Worm (Caenorhabditis elegans): ENCODE measurements around the gene best-23.

The best-23 gene

ce11 chrII:7887295-7887694 is 20.1 kb downstream of the best-23 start (continued):
- TF ChIP-seq ztf-11 (tag; optimal IDR thresholded peaks at IDR 0.05) (no peak), lin-38 (GFP tag; IDR thresholded peaks at IDR 0.05) (no peak), dmd-9 (GFP tag; IDR thresholded peaks at IDR 0.05) (no peak), pqm-1 (tag; optimal IDR thresholded peaks at IDR 0.05) (no peak), lir-3 (tag; optimal IDR thresholded peaks at IDR 0.05) (no peak), fos-1 (tag; optimal IDR thresholded peaks at IDR 0.05) (no peak), nhr-42 (GFP tag; IDR thresholded peaks at IDR 0.05) (no peak), nhr-11 (tag; optimal IDR thresholded peaks at IDR 0.05) (peak; percentile 95), gei-8 (GFP tag; optimal IDR thresholded peaks at IDR 0.05) (no peak), mdt-29 (GFP tag; IDR thresholded peaks at IDR 0.05) (no peak), nhr-237 (tag; optimal IDR thresholded peaks at IDR 0.05) (no peak), T26A8.4 (GFP tag; IDR thresholded peaks at IDR 0.05) (no peak), F44E2.7 (GFP tag; IDR thresholded peaks at IDR 0.05) (no peak), sdz-12 (GFP tag; optimal IDR thresholded peaks at IDR 0.05) (no peak), lsy-2 (tag; optimal IDR thresholded peaks at IDR 0.05) (peak; percentile 41 to 66), zip-2 (tag; optimal IDR thresholded peaks at IDR 0.05) (no peak), nhr-111 (GFP tag; optimal IDR thresholded peaks at IDR 0.05) (no peak), F10B5.3 (tag; optimal IDR thresholded peaks at IDR 0.05) (no peak), nhr-41 (GFP tag; IDR thresholded peaks at IDR 0.05) (no peak), aly-2 (tag; optimal IDR thresholded peaks at IDR 0.05) (no peak), ceh-62 (tag; optimal IDR thresholded peaks at IDR 0.05) (no peak), nhr-25 (tag; optimal IDR thresholded peaks at IDR 0.05; ENCODE audit: borderline replicate concordance, insufficient read depth) (peak; percentile 37), nhr-76 (tag; optimal IDR thresholded peaks at IDR 0.05) (no peak), zfp-2 (tag; optimal IDR thresholded peaks at IDR 0.05) (no peak), madf-5 (GFP tag; IDR thresholded peaks at IDR 0.05) (no peak), ZK337.2 (GFP tag; IDR thresholded peaks at IDR 0.05) (no peak), attf-4 (tag; optimal IDR thresholded peaks at IDR 0.05) (no peak), dpl-1 (GFP tag; optimal IDR thresholded peaks at IDR 0.05) (no peak), Y75B8A.6 (GFP tag; IDR thresholded peaks at IDR 0.05) (no peak), madf-9 (GFP tag; conservative IDR thresholded peaks at IDR 0.05) (no peak), vab-7 (GFP tag; IDR thresholded peaks at IDR 0.05) (no peak), mes-2 (tag; optimal IDR thresholded peaks at IDR 0.05; ENCODE audit: poor library complexity, severe bottlenecking) (peak; percentile 8), F49E8.2 (tag; optimal IDR thresholded peaks at IDR 0.05; ENCODE audit: borderline replicate concordance) (no peak), Y105C5A.15 (GFP tag; IDR thresholded peaks at IDR 0.05) (no peak), T20F7.1 (GFP tag; optimal IDR thresholded peaks at IDR 0.05) (no peak), dmd-6 (GFP tag; IDR thresholded peaks at IDR 0.05) (no peak; the same call in 1 of the 2 replicates), ZK546.5 (tag; optimal IDR thresholded peaks at IDR 0.05) (no peak), lin-1 (GFP tag; IDR thresholded peaks at IDR 0.05) (no peak), hmg-1.1 (GFP tag; IDR thresholded peaks at IDR 0.05) (peak; percentile 54; the same call in 1 of the 2 replicates), mdl-1 (tag; optimal IDR thresholded peaks at IDR 0.05) (peak in 1 of 2 experiments; percentile 63), D1046.2 (GFP tag; IDR thresholded peaks at IDR 0.05) (no peak), snpc-1.2 (GFP tag; IDR thresholded peaks at IDR 0.05) (no peak), zip-11 (GFP tag; IDR thresholded peaks at IDR 0.05) (no peak), mxl-2 (GFP tag; conservative IDR thresholded peaks at IDR 0.05) (no peak), nhr-6 (tag; optimal IDR thresholded peaks at IDR 0.05) (no peak), php-3 (GFP tag; IDR thresholded peaks at IDR 0.05) (no peak), spr-3 (GFP tag; optimal IDR thresholded peaks at IDR 0.05) (no peak), skn-1 (tag; optimal IDR thresholded peaks at IDR 0.05) (no peak), hlh-11 (tag; optimal IDR thresholded peaks at IDR 0.05) (peak; percentile 46), lin-29 (GFP tag; IDR thresholded peaks at IDR 0.05) (no peak), unc-62 (GFP tag; optimal IDR thresholded peaks at IDR 0.05 in 1 of 2) (no peak), unc-62 (tag; optimal IDR thresholded peaks at IDR 0.05) (no peak), ztf-7 (tag; optimal IDR thresholded peaks at IDR 0.05) (no peak)
